Fruit fly (Drosophila melanogaster) whole organism, pupa: Measurements from ENCODE around the gene CG31145.

Experiments
- CG10348 ChIP-seq: fragments of 200-800 bp; sonication (Bioruptor generic); IDR thresholded peaks from 2 replicates; pipeline ENCODE4 v1.3.6; 2022; ENCODE audit warnings: missing biosample characterization, missing genetic modification characterization
- CG12605 ChIP-seq: fragments of 200-800 bp; sonication (Bioruptor generic); IDR thresholded peaks from 2 replicates; pipeline ENCODE4 v1.3.6; 2022; ENCODE audit warnings: missing biosample characterization, missing genetic modification characterization
- CG13204 ChIP-seq: fragments of 200-800 bp; sonication (Bioruptor generic); optimal IDR thresholded peaks from 2 replicates; lab custom pipeline; 2018; ENCODE audit warnings: missing biosample characterization, mild to moderate bottlenecking, missing genetic modification characterization, moderate library complexity
- CG14655 ChIP-seq: fragments of 200-800 bp; sonication (Bioruptor generic); optimal IDR thresholded peaks from 3 replicates; lab custom pipeline; 2017; ENCODE audit warnings: mild to moderate bottlenecking, missing biosample characterization, missing genetic modification reagents, missing genetic modification characterization
- CG15710 ChIP-seq: fragments of 200-800 bp; sonication (Bioruptor generic); optimal IDR thresholded peaks from 2 replicates; lab custom pipeline; 2018; ENCODE audit warnings: missing biosample characterization, mild to moderate bottlenecking, missing genetic modification characterization, moderate library complexity
- CG17806 ChIP-seq: fragments of 200-800 bp; sonication (Bioruptor generic); optimal IDR thresholded peaks from 2 replicates; lab custom pipeline; 2018; ENCODE audit warnings: missing biosample characterization, mild to moderate bottlenecking, missing genetic modification characterization, moderate library complexity
- CG32121 ChIP-seq: fragments of 200-800 bp; sonication (Bioruptor generic); IDR thresholded peaks from 2 replicates; pipeline ENCODE4 v1.3.6; 2022; ENCODE audit warnings: missing biosample characterization, missing genetic modification characterization
- CG34367 ChIP-seq: fragments of 200-800 bp; sonication (Bioruptor generic); optimal IDR thresholded peaks from 2 replicates; lab custom pipeline; 2018; ENCODE audit warnings: missing biosample characterization, mild to moderate bottlenecking, missing genetic modification characterization
- CG4496 ChIP-seq: fragments of 200-800 bp; sonication (Bioruptor generic); IDR thresholded peaks from 3 replicates; pipeline ENCODE4 v1.3.6; 2022; ENCODE audit warnings: missing biosample characterization, missing genetic modification characterization
- CG8159 ChIP-seq: fragments of 200-800 bp; sonication (Bioruptor generic); optimal IDR thresholded peaks from 3 replicates; lab custom pipeline; 2018; ENCODE audit warnings: missing biosample characterization, mild to moderate bottlenecking, missing genetic modification characterization, moderate library complexity
- CG8301 ChIP-seq: fragments of 200-800 bp; sonication (Bioruptor generic); optimal IDR thresholded peaks from 2 replicates; lab custom pipeline; 2018; ENCODE audit warnings: missing biosample characterization, mild to moderate bottlenecking, missing genetic modification characterization
- CG9948 ChIP-seq: fragments of 200-800 bp; sonication (Bioruptor generic); optimal IDR thresholded peaks from 2 replicates; lab custom pipeline; 2018; ENCODE audit warnings: missing biosample characterization, mild to moderate bottlenecking, missing genetic modification characterization, moderate library complexity
- D1 ChIP-seq: fragments of 200-800 bp; sonication (Bioruptor generic); optimal IDR thresholded peaks from 2 replicates; lab custom pipeline; 2018; ENCODE audit warnings: missing biosample characterization, mild to moderate bottlenecking, missing genetic modification characterization, moderate library complexity
- EcR ChIP-seq: fragments of 200-800 bp; sonication (Bioruptor generic); optimal IDR thresholded peaks from 3 replicates; lab custom pipeline; 2019; ENCODE audit warnings: missing biosample characterization, missing genetic modification characterization, mild to moderate bottlenecking, moderate library complexity, missing genetic modification reagents
- Ets98B ChIP-seq: fragments of 200-800 bp; sonication (Bioruptor generic); IDR thresholded peaks from 2 replicates; pipeline ENCODE4 v1.3.6; 2022; ENCODE audit warnings: missing biosample characterization, missing genetic modification characterization
- Pif1A ChIP-seq: fragments of 200-800 bp; sonication (Bioruptor generic); optimal IDR thresholded peaks from 3 replicates; lab custom pipeline; 2016; ENCODE audit warnings: missing biosample characterization, missing genetic modification characterization
- Pif1B ChIP-seq: fragments of 200-800 bp; sonication (Bioruptor generic); optimal IDR thresholded peaks from 3 replicates; lab custom pipeline; 2016; ENCODE audit warnings: missing biosample characterization, missing genetic modification characterization
- Snoo ChIP-seq: fragments of 200-800 bp; sonication (Bioruptor generic); optimal IDR thresholded peaks from 3 replicates; lab custom pipeline; 2017; ENCODE audit warnings: missing biosample characterization, mild to moderate bottlenecking, missing genetic modification characterization, inconsistent platforms
- fd96Ca ChIP-seq: fragments of 200-800 bp; sonication (Bioruptor generic); IDR thresholded peaks from 3 replicates; pipeline ENCODE4 v1.3.6; 2022; ENCODE audit warnings: missing biosample characterization, missing genetic modification characterization
- gl ChIP-seq: fragments of 200-800 bp; sonication (Bioruptor generic); optimal IDR thresholded peaks from 2 replicates; lab custom pipeline; 2018; ENCODE audit warnings: missing biosample characterization, mild to moderate bottlenecking, missing genetic modification characterization
- rn ChIP-seq: fragments of 200-800 bp; sonication (Bioruptor generic); IDR thresholded peaks from 2 replicates; pipeline ENCODE4 v1.3.6; 2022; ENCODE audit warnings: missing biosample characterization, missing genetic modification characterization

CG31145 gene

dm6 chr3R:23711195-23711594 lies 41.7 kb upstream of the CG31145 start, which contains the start of gene CG10300:
Gene CG10300 (plus strand): TSS chr3R:23711527.
- TF ChIP-seq CG8159 (tag; lab: Kevin White, UChicago) (no peak), Pif1A (GFP tag; lab: Kevin White, UChicago) (no peak), D1 (tag; lab: Kevin White, UChicago) (no peak), CG17806 (tag; lab: Kevin White, UChicago) (no peak), Snoo (tag; lab: Kevin White, UChicago) (no peak), CG8301 (tag; lab: Kevin White, UChicago) (no peak), gl (tag; lab: Kevin White, UChicago) (no peak), CG32121 (GFP tag; lab: Robert Waterston, UW) (no peak), CG4496 (GFP tag; lab: Robert Waterston, UW) (no peak), CG14655 (GFP tag; lab: Kevin White, UChicago) (no peak), CG12605 (no peak), rn (GFP tag; lab: Robert Waterston, UW) (no peak), Ets98B (no peak), fd96Ca (GFP tag; lab: Robert Waterston, UW) (no peak), CG13204 (no peak), Pif1B (no peak)
- TF ChIP-seq, all 21 proteins: peak for 0

dm6 chr3R:23709508-23710208 lies 40.2 kb upstream of the CG31145 start, which contains the start of gene CG10301:
Gene CG10301 (plus strand): TSS chr3R:23710158.
- TF ChIP-seq rn (GFP tag; lab: Robert Waterston, UW) (no peak), Snoo (tag; lab: Kevin White, UChicago) (no peak), EcR (GFP tag; lab: Kevin White, UChicago) (no peak), CG8159 (tag; lab: Kevin White, UChicago) (no peak), CG17806 (tag; lab: Kevin White, UChicago) (no peak), CG9948 (no peak)

- TF ChIP-seq CG4496 (GFP tag; lab: Robert Waterston, UW) = no peak
- TF ChIP-seq Snoo (tag; lab: Kevin White, UChicago) = no peak
Observed at dm6 chr3R:23704383-23705033, 35.0 kb upstream of the CG31145 start, which contains the start of gene Gba1b. Gene Gba1b (plus strand): TSS chr3R:23704804.

dm6 chr3R:23702461-23702860 lies 33.0 kb upstream of the CG31145 start, which contains the start of gene Qsox4:
Gene Qsox4 (plus strand): TSS chr3R:23702761.
- no peak for TF ChIP-seq gl (tag; lab: Kevin White, UChicago)
- TF ChIP-seq Pif1B = no peak
- TF ChIP-seq Snoo (tag; lab: Kevin White, UChicago) = no peak
- TF ChIP-seq CG34367 (tag; lab: Kevin White, UChicago) = no peak
- TF ChIP-seq CG32121 (GFP tag; lab: Robert Waterston, UW) = no peak
- TF ChIP-seq D1 (tag; lab: Kevin White, UChicago) = no peak
- no peak for TF ChIP-seq CG12605
- no peak for TF ChIP-seq CG8159 (tag; lab: Kevin White, UChicago)
- no peak for TF ChIP-seq CG15710
- no peak for TF ChIP-seq Ets98B
- no peak for TF ChIP-seq CG14655 (GFP tag; lab: Kevin White, UChicago)
- TF ChIP-seq CG10348 (GFP tag; lab: Robert Waterston, UW) = no peak
- TF ChIP-seq Pif1A (GFP tag; lab: Kevin White, UChicago) = no peak

- TF ChIP-seq CG13204 (no peak), Pif1A (GFP tag; lab: Kevin White, UChicago) (no peak), CG12605 (no peak), CG14655 (GFP tag; lab: Kevin White, UChicago) (no peak), CG17806 (tag; lab: Kevin White, UChicago) (no peak), EcR (GFP tag; lab: Kevin White, UChicago) (no peak), CG34367 (tag; lab: Kevin White, UChicago) (no peak), rn (GFP tag; lab: Robert Waterston, UW) (no peak), CG15710 (no peak), Ets98B (no peak), CG9948 (no peak), gl (tag; lab: Kevin White, UChicago) (no peak), fd96Ca (GFP tag; lab: Robert Waterston, UW) (no peak)
Observed at dm6 chr3R:23700304-23700767, 30.9 kb upstream of the CG31145 start, which contains the start of the genes CG31468 and Gba1a. Gene CG31468 (minus strand): TSS chr3R:23700354. Gene Gba1a (plus strand): TSS chr3R:23700621.

- TF ChIP-seq CG10348 (GFP tag; lab: Robert Waterston, UW) (no peak), CG32121 (GFP tag; lab: Robert Waterston, UW) (no peak), CG14655 (GFP tag; lab: Kevin White, UChicago) (no peak), CG12605 (peak; percentile 70)
Observed at dm6 chr3R:23698835-23699234, 29.4 kb upstream of the CG31145 start, which contains the start of gene prt. Gene prt (minus strand): TSS chr3R:23699027.
